Fruit fly (Drosophila melanogaster): Measurements from ENCODE around the gene CG17219.

The CG17219 gene

dm6 chr2L:3000517-3000934 is 28.5 kb upstream of the CG17219 start (continued):
- TF ChIP-seq slou (GFP tag; optimal IDR thresholded peaks at IDR 0.05) (no peak), slbo (GFP tag; IDR thresholded peaks at IDR 0.05) (no peak), CG34422 (GFP tag; IDR thresholded peaks at IDR 0.05) (no peak), CG2120 (GFP tag; optimal IDR thresholded peaks at IDR 0.05) (no peak), Kr (GFP tag; optimal IDR thresholded peaks at IDR 0.05) (no peak), CG17328 (GFP tag; IDR thresholded peaks at IDR 0.05) (no peak), CG11723 (GFP tag; optimal IDR thresholded peaks at IDR 0.05) (no peak), CG17612 (GFP tag; IDR thresholded peaks at IDR 0.05) (no peak), hb (GFP tag; IDR thresholded peaks at IDR 0.05; ENCODE audit: partially characterized antibody) (no peak), ind (GFP tag; optimal IDR thresholded peaks at IDR 0.05) (no peak), hkb (optimal IDR thresholded peaks at IDR 0.05) (no peak), hkb (GFP tag; IDR thresholded peaks at IDR 0.05) (no peak), ATbp (GFP tag; optimal IDR thresholded peaks at IDR 0.05) (no peak), D (optimal IDR thresholded peaks at IDR 0.05) (peak; percentile 91), D (GFP tag; optimal IDR thresholded peaks at IDR 0.05) (no peak), br (optimal IDR thresholded peaks at IDR 0.05) (no peak), so (GFP tag; IDR thresholded peaks at IDR 0.05) (no peak), CG10979 (tag; optimal IDR thresholded peaks at IDR 0.05) (no peak), ftz-f1 (GFP tag; optimal IDR thresholded peaks at IDR 0.05) (no peak), crol (GFP tag; IDR thresholded peaks at IDR 0.05) (0 out of 2 replicates have a peak, but pooled peaks have one; percentile 29), BEAF-32 (GFP tag; optimal IDR thresholded peaks at IDR 0.05) (peak; percentile 41), CG18764 (GFP tag; optimal IDR thresholded peaks at IDR 0.05) (no peak), Dp (GFP tag; optimal IDR thresholded peaks at IDR 0.05) (no peak), seq (GFP tag; IDR thresholded peaks at IDR 0.05) (no peak), CG1529 (GFP tag; optimal IDR thresholded peaks at IDR 0.05) (no peak), CG12769 (tag; optimal IDR thresholded peaks at IDR 0.05) (no peak), Lim3 (GFP tag; IDR thresholded peaks at IDR 0.05) (no peak), schlank (tag; optimal IDR thresholded peaks at IDR 0.05) (no peak), vfl (GFP tag; optimal IDR thresholded peaks at IDR 0.05) (no peak), HLHmδ (GFP tag; optimal IDR thresholded peaks at IDR 0.05) (no peak), CG1602 (GFP tag; optimal IDR thresholded peaks at IDR 0.05) (no peak), CG7928 (GFP tag; optimal IDR thresholded peaks at IDR 0.05) (no peak), sob (GFP tag; IDR thresholded peaks at IDR 0.05) (no peak), CG12942 (GFP tag; optimal IDR thresholded peaks at IDR 0.05) (no peak), E2f1 (GFP tag; IDR thresholded peaks at IDR 0.05) (no peak), abd-A (tag; optimal IDR thresholded peaks at IDR 0.05) (no peak), exex (tag; optimal IDR thresholded peaks at IDR 0.05) (no peak), sc (optimal IDR thresholded peaks at IDR 0.05) (no peak), sc (GFP tag; optimal IDR thresholded peaks at IDR 0.05) (no peak), CG8388 (GFP tag; optimal IDR thresholded peaks at IDR 0.05) (no peak), lmd (GFP tag; IDR thresholded peaks at IDR 0.05) (no peak), shn (GFP tag; optimal IDR thresholded peaks at IDR 0.05) (no peak), Neu2 (GFP tag; optimal IDR thresholded peaks at IDR 0.05; ENCODE audit: borderline replicate concordance) (no peak), CG6272 (GFP tag; IDR thresholded peaks at IDR 0.05) (no peak), Doc3 (GFP tag; IDR thresholded peaks at IDR 0.05; ENCODE audit: partially characterized antibody) (peak; percentile 49; the same call in 2 of the 3 replicates), Blimp-1 (GFP tag; optimal IDR thresholded peaks at IDR 0.05) (no peak), onecut (GFP tag; IDR thresholded peaks at IDR 0.05) (no peak), sens (GFP tag) (no peak), CG12155 (GFP tag; optimal IDR thresholded peaks at IDR 0.05) (no peak), CG3163 (GFP tag; optimal IDR thresholded peaks at IDR 0.05) (no peak), CG15479 (GFP tag; optimal IDR thresholded peaks at IDR 0.05) (peak; percentile 90), nom (GFP tag; optimal IDR thresholded peaks at IDR 0.05) (no peak), CG31224 (GFP tag; IDR thresholded peaks at IDR 0.05) (no peak)

All from whole organism, embryonic.